Worm (Caenorhabditis elegans) whole organism, L3 larva: ENCODE measurements around the gene Y34B4A.7.

Experiments
- ceh-82 ChIP-seq: fragments of 150-350 bp; optimal IDR thresholded peaks from 2 replicates; lab custom pipeline; 2014; ENCODE audit warnings: missing biosample characterization, missing genetic modification characterization
- elt-1 ChIP-seq: fragments of 150-350 bp; optimal IDR thresholded peaks from 2 replicates; lab custom pipeline; 2014; ENCODE audit warnings: missing biosample characterization, missing genetic modification characterization
- fos-1 ChIP-seq: fragments of 150-350 bp; optimal IDR thresholded peaks from 2 replicates; lab custom pipeline; 2014; ENCODE audit warnings: missing biosample characterization, missing genetic modification characterization
- nhr-12 ChIP-seq: fragments of 150-350 bp; optimal IDR thresholded peaks from 2 replicates; lab custom pipeline; 2014; ENCODE audit warnings: missing biosample characterization, missing genetic modification characterization
- nhr-77 ChIP-seq: fragments of 150-350 bp; optimal IDR thresholded peaks from 2 replicates; lab custom pipeline; 2014; ENCODE audit warnings: missing biosample characterization, missing genetic modification characterization
- snpc-4 ChIP-seq: fragments of 150-350 bp; optimal IDR thresholded peaks from 2 replicates; lab custom pipeline; 2014; ENCODE audit warnings: missing biosample characterization, missing genetic modification characterization
- ztf-11 ChIP-seq: fragments of 150-350 bp; optimal IDR thresholded peaks from 2 replicates; lab custom pipeline; 2014; ENCODE audit warnings: missing biosample characterization, missing genetic modification characterization

DNA sequence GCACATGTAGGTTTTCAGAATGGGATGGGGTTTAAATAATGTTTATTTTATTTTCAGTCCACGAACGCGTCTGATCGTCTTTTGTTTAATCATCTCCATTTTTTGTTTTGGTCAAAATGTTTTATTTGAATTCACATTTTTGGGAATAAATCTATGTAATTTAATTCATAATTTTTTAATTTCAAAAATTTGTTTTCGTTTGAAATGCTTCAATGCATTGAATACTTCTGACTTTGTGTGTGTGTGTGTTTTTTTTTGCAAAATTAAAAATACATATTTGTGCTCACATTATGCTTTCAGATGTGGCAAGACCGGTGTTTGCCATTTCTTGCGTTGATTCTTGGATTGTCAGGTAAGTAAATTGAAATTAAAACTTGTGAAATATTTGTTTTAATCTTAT, 10.8 kb downstream of the Y34B4A.7 start, which contains the start of gene nspg-13:
- no peak for TF ChIP-seq nhr-77
- TF ChIP-seq ceh-82 (tag; lab: Kevin White, UChicago), result no peak
- TF ChIP-seq snpc-4 (tag; lab: Kevin White, UChicago), result no peak
- TF ChIP-seq elt-1 (tag; lab: Kevin White, UChicago), result no peak
- TF ChIP-seq nhr-12 (tag; lab: Kevin White, UChicago), result no peak
- TF ChIP-seq ztf-11 (tag; lab: Kevin White, UChicago), result no peak
- no peak for TF ChIP-seq fos-1 (tag; lab: Kevin White, UChicago)
